Worm (Caenorhabditis elegans) whole organism, mixed stage, embryonic: Measurements from ENCODE around the gene dhs-20.

Experiments used
- M03D4.4 ChIP-seq: sonication (generic microtip); optimal IDR thresholded peaks from 2 replicates; lab custom pipeline; 2017; ENCODE audit warnings: mild to moderate bottlenecking, missing genetic modification characterization, missing compliant biosample characterization
- bed-3 ChIP-seq: fragments of 200-800 bp; sonication (Bioruptor generic); optimal IDR thresholded peaks from 3 replicates; lab custom pipeline; 2018; ENCODE audit warnings: mild to moderate bottlenecking, missing genetic modification characterization, moderate library complexity, missing compliant biosample characterization
- blmp-1 ChIP-seq: fragments of 150-350 bp; optimal IDR thresholded peaks from 2 replicates; lab custom pipeline; 2014; ENCODE audit warnings: missing biosample characterization, missing genetic modification characterization
- ceh-39 ChIP-seq: fragments of 150-350 bp; optimal IDR thresholded peaks from 2 replicates; lab custom pipeline; 2014; ENCODE audit warnings: missing biosample characterization, missing genetic modification characterization
- ceh-43 ChIP-seq: fragments of 200-800 bp; sonication (Bioruptor generic); optimal IDR thresholded peaks from 2 replicates; lab custom pipeline; 2018; ENCODE audit warnings: mild to moderate bottlenecking, missing genetic modification characterization, moderate library complexity, missing compliant biosample characterization
- ceh-83 ChIP-seq: fragments of 200-800 bp; sonication (Bioruptor generic); optimal IDR thresholded peaks from 2 replicates; lab custom pipeline; 2018; ENCODE audit warnings: mild to moderate bottlenecking, missing genetic modification characterization, missing compliant biosample characterization
- ces-1 ChIP-seq: fragments of 150-350 bp; optimal IDR thresholded peaks from 2 replicates; lab custom pipeline; 2014; ENCODE audit warnings: missing biosample characterization, missing genetic modification reagents, missing genetic modification characterization
- cnd-1 ChIP-seq: fragments of 200-800 bp; sonication (Bioruptor generic); optimal IDR thresholded peaks from 2 replicates; lab custom pipeline; 2018; ENCODE audit warnings: mild to moderate bottlenecking, missing genetic modification characterization, missing compliant biosample characterization
- drap-1 ChIP-seq: fragments of 200-800 bp; sonication (Bioruptor generic); optimal IDR thresholded peaks from 3 replicates; lab custom pipeline; 2018; ENCODE audit warnings: mild to moderate bottlenecking, missing genetic modification characterization, missing compliant biosample characterization
- elt-1 ChIP-seq: sonication (generic microtip); optimal IDR thresholded peaks from 2 replicates; lab custom pipeline; 2017; ENCODE audit warnings: missing genetic modification characterization, mild to moderate bottlenecking, missing compliant biosample characterization, antibody characterized with exemption, moderate library complexity, borderline replicate concordance; ENCODE audit not compliant: insufficient read depth
- elt-3 ChIP-seq: fragments of 150-350 bp; optimal IDR thresholded peaks from 2 replicates; lab custom pipeline; 2014; ENCODE audit warnings: missing biosample characterization, missing genetic modification characterization
- flh-1 ChIP-seq: fragments of 200-800 bp; sonication (Bioruptor generic); optimal IDR thresholded peaks from 2 replicates; lab custom pipeline; 2018; ENCODE audit warnings: mild to moderate bottlenecking, missing genetic modification characterization, moderate library complexity, missing compliant biosample characterization
- ham-2 ChIP-seq: fragments of 200-800 bp; sonication (Bioruptor generic); optimal IDR thresholded peaks from 2 replicates; lab custom pipeline; 2018; ENCODE audit warnings: mild to moderate bottlenecking, missing genetic modification characterization, missing compliant biosample characterization
- hlh-1 ChIP-seq: fragments of 150-350 bp; optimal IDR thresholded peaks from 2 replicates; lab custom pipeline; 2014; ENCODE audit warnings: missing biosample characterization, missing genetic modification reagents, missing genetic modification characterization
- lin-13 ChIP-seq: fragments of 150-350 bp; optimal IDR thresholded peaks from 2 replicates; lab custom pipeline; 2014; ENCODE audit warnings: missing biosample characterization, missing genetic modification characterization
- lin-32 ChIP-seq: fragments of 200-800 bp; sonication (Bioruptor generic); optimal IDR thresholded peaks from 2 replicates; lab custom pipeline; 2018; ENCODE audit warnings: mild to moderate bottlenecking, missing genetic modification characterization, missing compliant biosample characterization
- lsy-2 ChIP-seq: fragments of 150-350 bp; optimal IDR thresholded peaks from 2 replicates; lab custom pipeline; 2014; ENCODE audit warnings: missing biosample characterization, missing genetic modification characterization
- mab-5 ChIP-seq: fragments of 150-350 bp; optimal IDR thresholded peaks from 2 replicates; lab custom pipeline; 2014; ENCODE audit warnings: missing biosample characterization, missing genetic modification characterization
- mep-1 ChIP-seq: fragments of 150-350 bp; optimal IDR thresholded peaks from 2 replicates; lab custom pipeline; 2017; ENCODE audit warnings: missing biosample characterization, missing genetic modification reagents, missing genetic modification characterization, inconsistent platforms
- mls-2 ChIP-seq: sonication (generic microtip); optimal IDR thresholded peaks from 2 replicates; lab custom pipeline; 2016; ENCODE audit warnings: mild to moderate bottlenecking, missing genetic modification characterization, moderate library complexity, missing compliant biosample characterization
- nhr-12 ChIP-seq: fragments of 150-350 bp; optimal IDR thresholded peaks from 2 replicates; lab custom pipeline; 2014; ENCODE audit warnings: missing biosample characterization, missing genetic modification characterization
- nhr-2 ChIP-seq: fragments of 150-350 bp; optimal IDR thresholded peaks from 2 replicates; lab custom pipeline; 2014; ENCODE audit warnings: missing biosample characterization, missing genetic modification characterization
- nhr-28 ChIP-seq: fragments of 150-350 bp; optimal IDR thresholded peaks from 2 replicates; lab custom pipeline; 2014; ENCODE audit warnings: missing biosample characterization, missing genetic modification characterization
- nhr-76 ChIP-seq: sonication (generic microtip); optimal IDR thresholded peaks from 2 replicates; lab custom pipeline; 2017; ENCODE audit warnings: missing biosample characterization, missing genetic modification characterization
- pha-4 ChIP-seq: fragments of 150-350 bp; optimal IDR thresholded peaks from 2 replicates; lab custom pipeline; 2018; ENCODE audit warnings: missing biosample characterization, missing genetic modification reagents, missing genetic modification characterization
- sem-2 ChIP-seq: fragments of 200-800 bp; sonication (Bioruptor generic); optimal IDR thresholded peaks from 2 replicates; lab custom pipeline; 2018; ENCODE audit warnings: mild to moderate bottlenecking, missing genetic modification characterization, missing compliant biosample characterization
- snpc-4 ChIP-seq: fragments of 150-350 bp; optimal IDR thresholded peaks from 2 replicates; lab custom pipeline; 2014; ENCODE audit warnings: missing biosample characterization, missing genetic modification characterization
- sptf-1 ChIP-seq: sonication (generic microtip); optimal IDR thresholded peaks from 2 replicates; lab custom pipeline; 2017; ENCODE audit warnings: mild to moderate bottlenecking, missing genetic modification characterization, moderate library complexity, missing compliant biosample characterization
- tbx-8 ChIP-seq: fragments of 200-800 bp; sonication (Bioruptor generic); optimal IDR thresholded peaks from 2 replicates; lab custom pipeline; 2018; ENCODE audit warnings: mild to moderate bottlenecking, missing genetic modification characterization, moderate library complexity, missing compliant biosample characterization
- unc-120 ChIP-seq: sonication (generic microtip); optimal IDR thresholded peaks from 2 replicates; lab custom pipeline; 2017; ENCODE audit warnings: missing genetic modification characterization, missing compliant biosample characterization; ENCODE audit not compliant: poor library complexity, severe bottlenecking
- unc-62 ChIP-seq: fragments of 150-350 bp; optimal IDR thresholded peaks from 2 replicates; lab custom pipeline; 2014; ENCODE audit warnings: missing biosample characterization, missing genetic modification reagents, missing genetic modification characterization
- zip-8 ChIP-seq: fragments of 150-350 bp; optimal IDR thresholded peaks from 2 replicates; lab custom pipeline; 2014; ENCODE audit warnings: missing biosample characterization, missing genetic modification characterization
- ztf-11 ChIP-seq: fragments of 150-350 bp; optimal IDR thresholded peaks from 2 replicates; lab custom pipeline; 2014; ENCODE audit warnings: missing biosample characterization, missing genetic modification characterization

The dhs-20 gene

DNA sequence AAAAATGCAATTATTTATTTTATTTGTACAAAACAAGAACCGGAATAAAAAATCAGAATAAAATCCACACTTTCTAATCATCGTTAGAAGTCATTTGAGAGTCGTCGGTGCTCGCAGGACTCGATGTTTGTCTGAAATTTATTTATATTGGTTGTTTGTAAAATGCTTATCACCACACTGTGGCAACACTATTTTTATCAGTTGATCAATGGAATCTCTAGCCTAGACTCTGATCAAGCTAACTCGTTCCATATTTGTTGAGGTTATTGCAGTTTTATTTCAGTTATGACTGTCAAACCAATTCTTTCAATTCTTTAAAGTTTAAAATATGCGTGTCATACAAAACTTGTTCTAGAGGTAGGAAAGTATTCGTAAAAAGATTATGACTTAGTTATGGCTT lies at the start of gene dhs-20:
TSS of gene dhs-20 (minus strand) at position 80 of the 400 bp plus-strand sequence.
- TF ChIP-seq lin-32 (GFP tag; lab: Kevin White, UChicago) (no peak), flh-1 (GFP tag; lab: Kevin White, UChicago) (no peak), mep-1 (no peak), ceh-39 (tag; lab: Kevin White, UChicago) (no peak)

DNA sequence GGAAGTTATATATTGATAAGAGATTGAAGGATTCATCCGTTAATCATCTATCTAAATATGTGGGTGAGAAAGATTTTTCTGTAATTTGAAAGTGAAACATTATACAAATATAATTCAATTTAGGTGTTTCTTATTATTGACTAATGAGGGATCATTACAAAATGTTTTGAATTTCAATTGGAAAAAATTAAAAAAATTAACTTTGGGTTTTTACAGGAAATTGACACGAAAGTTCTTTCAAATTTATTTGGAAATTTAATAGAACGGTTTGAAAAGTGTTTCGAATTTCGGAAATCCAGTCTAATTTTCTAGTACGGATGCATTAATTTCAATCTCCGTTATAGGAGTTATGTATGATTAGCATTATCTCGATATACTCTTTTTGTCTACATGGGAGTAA lies 48.7 kb upstream of the dhs-20 start:
- no peak for TF ChIP-seq zip-8
- no peak for TF ChIP-seq pha-4 (tag; lab: Kevin White, UChicago)
- no peak for TF ChIP-seq flh-1 (GFP tag; lab: Kevin White, UChicago)
- TF ChIP-seq elt-1 (tag; lab: Kevin White, UChicago) = no peak
- TF ChIP-seq nhr-28 (tag; lab: Kevin White, UChicago) = no peak
- TF ChIP-seq sem-2 (GFP tag; lab: Kevin White, UChicago) = no peak
- no peak for TF ChIP-seq ceh-83 (GFP tag; lab: Kevin White, UChicago)
- no peak for TF ChIP-seq ces-1
- no peak for TF ChIP-seq nhr-2
- no peak for TF ChIP-seq hlh-1
- no peak for TF ChIP-seq nhr-76 (tag; lab: Kevin White, UChicago)
- TF ChIP-seq bed-3 (GFP tag; lab: Kevin White, UChicago) = no peak
- TF ChIP-seq mab-5 (tag; lab: Kevin White, UChicago) = no peak
- TF ChIP-seq nhr-12 = no peak
- TF ChIP-seq unc-62 (GFP tag; lab: Kevin White, UChicago) = no peak
- no peak for TF ChIP-seq elt-3 (tag; lab: Kevin White, UChicago)
- TF ChIP-seq drap-1 = no peak
- TF ChIP-seq M03D4.4 (tag; lab: Kevin White, UChicago) = no peak
- no peak for TF ChIP-seq lin-13 (tag; lab: Kevin White, UChicago)
- no peak for TF ChIP-seq mls-2 (tag; lab: Kevin White, UChicago)
- TF ChIP-seq, all 35 proteins: peak for 0

DNA sequence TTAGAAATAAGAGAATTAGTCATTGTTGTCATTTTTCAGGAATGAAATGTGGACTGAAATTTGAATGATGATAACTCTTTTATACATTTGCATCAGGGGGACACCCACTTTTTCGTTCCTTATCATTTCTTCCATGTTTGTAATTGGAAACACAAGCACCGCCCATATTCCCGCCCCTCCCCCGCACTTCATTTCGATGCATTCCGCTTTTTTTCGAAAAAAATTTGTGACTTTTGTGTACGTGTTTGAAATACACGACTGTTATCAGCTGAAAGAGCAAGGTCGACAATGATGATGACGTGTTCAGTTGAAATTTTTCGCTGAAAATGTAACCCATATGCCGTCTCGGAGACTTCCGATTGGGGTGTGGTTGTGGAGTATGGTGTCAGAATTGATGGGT lies 46.4 kb upstream of the dhs-20 start, which contains the start of gene zip-10:
TSS of gene zip-10 (minus strand) at position 43 of the 400 bp plus-strand sequence.
- TF ChIP-seq lin-32 (GFP tag; lab: Kevin White, UChicago) (no peak), ham-2 (GFP tag; lab: Kevin White, UChicago) (no peak), nhr-12 (no peak), flh-1 (GFP tag; lab: Kevin White, UChicago) (no peak), nhr-76 (tag; lab: Kevin White, UChicago) (no peak), cnd-1 (tag; lab: Kevin White, UChicago) (no peak), sptf-1 (tag; lab: Kevin White, UChicago) (no peak), hlh-1 (no peak), mab-5 (tag; lab: Kevin White, UChicago) (no peak), ces-1 (no peak), sem-2 (GFP tag; lab: Kevin White, UChicago) (no peak), tbx-8 (GFP tag; lab: Kevin White, UChicago) (no peak), blmp-1 (tag; lab: Kevin White, UChicago) (no peak), unc-120 (tag; lab: Kevin White, UChicago) (no peak), elt-3 (tag; lab: Kevin White, UChicago) (no peak), M03D4.4 (tag; lab: Kevin White, UChicago) (no peak), zip-8 (no peak), ceh-39 (tag; lab: Kevin White, UChicago) (no peak), ztf-11 (no peak), unc-62 (GFP tag; lab: Kevin White, UChicago) (no peak)

DNA sequence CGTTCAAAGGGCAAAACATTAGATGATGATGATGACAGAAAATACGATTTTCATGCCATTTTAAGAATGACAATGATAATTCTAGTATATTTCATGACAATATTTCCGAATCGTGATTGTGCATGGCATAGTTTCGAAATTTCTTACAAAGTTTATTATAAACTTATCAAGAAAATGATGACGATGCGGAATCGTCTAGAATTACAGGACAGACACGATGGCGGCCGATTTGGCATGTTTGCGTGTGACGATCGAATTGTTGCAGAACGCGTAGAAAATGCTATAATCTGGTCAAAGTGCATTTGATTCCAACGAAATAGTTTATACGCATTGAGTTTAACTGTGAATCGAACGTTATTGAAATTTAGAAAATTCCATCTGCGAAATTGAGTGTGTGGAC lies 44.9 kb upstream of the dhs-20 start:
- TF ChIP-seq bed-3 (GFP tag; lab: Kevin White, UChicago) (no peak), flh-1 (GFP tag; lab: Kevin White, UChicago) (no peak), sptf-1 (tag; lab: Kevin White, UChicago) (no peak), blmp-1 (tag; lab: Kevin White, UChicago) (no peak), ceh-43 (GFP tag; lab: Kevin White, UChicago) (no peak), nhr-28 (tag; lab: Kevin White, UChicago) (no peak), lin-13 (tag; lab: Kevin White, UChicago) (no peak), lsy-2 (tag; lab: Kevin White, UChicago) (no peak), unc-62 (GFP tag; lab: Kevin White, UChicago) (no peak), snpc-4 (no peak), ceh-83 (GFP tag; lab: Kevin White, UChicago) (no peak), ceh-39 (tag; lab: Kevin White, UChicago) (no peak)
- TF ChIP-seq, all 35 proteins: peak for 0
